Fruit fly (Drosophila melanogaster): Measurements from ENCODE around the gene ScsbetaA.
A peak's percentile ranks its signal among the peaks of the same experiment; 100 is the strongest.

The ScsbetaA gene

dm6 chr3R:8896740-8897139 is 41.8 kb upstream of the ScsbetaA start (continued):
- peak; percentile 63 for TF ChIP-seq maf-S (GFP tag; optimal IDR thresholded peaks at IDR 0.05)
- peak; percentile 27 for TF ChIP-seq sug (tag; optimal IDR thresholded peaks at IDR 0.05)
- peak; percentile 69 for TF ChIP-seq ATbp (GFP tag; optimal IDR thresholded peaks at IDR 0.05)
- TF ChIP-seq Fer1 (GFP tag; optimal IDR thresholded peaks at IDR 0.05), result peak; percentile 77
- peak; percentile 84 for TF ChIP-seq CG15269 (tag; optimal IDR thresholded peaks at IDR 0.05)
- TF ChIP-seq CG13296 (GFP tag; optimal IDR thresholded peaks at IDR 0.05), result peak; percentile 67
- TF ChIP-seq CG17612 (GFP tag; IDR thresholded peaks at IDR 0.05), result no peak
- TF ChIP-seq ewg (GFP tag; optimal IDR thresholded peaks at IDR 0.05), result peak; percentile 35
- peak; percentile 56 for TF ChIP-seq al (GFP tag; IDR thresholded peaks at IDR 0.05)
- peak; percentile 26 for TF ChIP-seq Abd-B (GFP tag; optimal IDR thresholded peaks at IDR 0.05)
- TF ChIP-seq stc (GFP tag; IDR thresholded peaks at IDR 0.05), result no peak
- peak; percentile 49 for TF ChIP-seq CHES-1-like (GFP tag; optimal IDR thresholded peaks at IDR 0.05)
- TF ChIP-seq CG7839 (tag; optimal IDR thresholded peaks at IDR 0.05), result peak; percentile 73
- no peak for TF ChIP-seq Dfd (GFP tag; optimal IDR thresholded peaks at IDR 0.05)
- 0 out of 2 replicates have a peak, but pooled peaks have one; percentile 24 for TF ChIP-seq wdn (GFP tag; IDR thresholded peaks at IDR 0.05)
- no peak for TF ChIP-seq B-H2 (GFP tag; optimal IDR thresholded peaks at IDR 0.05)
- peak; percentile 69 for TF ChIP-seq CG3281 (GFP tag; optimal IDR thresholded peaks at IDR 0.05)
- no peak for TF ChIP-seq nom (GFP tag; optimal IDR thresholded peaks at IDR 0.05)
- TF ChIP-seq CG6254 (GFP tag; optimal IDR thresholded peaks at IDR 0.05), result peak; percentile 48
- no peak for TF ChIP-seq C15 (GFP tag; IDR thresholded peaks at IDR 0.05)
- TF ChIP-seq dimm (GFP tag; IDR thresholded peaks at IDR 0.05), result no peak
- TF ChIP-seq Spps (tag; optimal IDR thresholded peaks at IDR 0.05), result no peak
- TF ChIP-seq CG12155 (GFP tag; optimal IDR thresholded peaks at IDR 0.05), result peak; percentile 40
- TF ChIP-seq Fer3 (tag; optimal IDR thresholded peaks at IDR 0.05), result peak; percentile 62
- TF ChIP-seq pros (GFP tag; optimal IDR thresholded peaks at IDR 0.05), result no peak
- TF ChIP-seq zfh1 (GFP tag; IDR thresholded peaks at IDR 0.05), result peak; percentile 52; the same call in 2 of the 3 replicates
- peak; percentile 48 for TF ChIP-seq CG11398 (GFP tag; optimal IDR thresholded peaks at IDR 0.05)
- TF ChIP-seq gsb-n (tag; optimal IDR thresholded peaks at IDR 0.05), result peak; percentile 38
- TF ChIP-seq CG7987 (GFP tag; optimal IDR thresholded peaks at IDR 0.05), result no peak
- TF ChIP-seq dmrt11E (tag; optimal IDR thresholded peaks at IDR 0.05), result peak; percentile 32
- TF ChIP-seq Ets97D (GFP tag; optimal IDR thresholded peaks at IDR 0.05), result peak; percentile 16
- no peak for TF ChIP-seq rib (GFP tag; IDR thresholded peaks at IDR 0.05)
- no peak for TF ChIP-seq CG1024 (GFP tag; IDR thresholded peaks at IDR 0.05)
- peak; percentile 58 for TF ChIP-seq Sox100B (GFP tag; optimal IDR thresholded peaks at IDR 0.05)
- no peak for TF ChIP-seq inv (GFP tag; IDR thresholded peaks at IDR 0.05; ENCODE audit: partially characterized antibody)
- TF ChIP-seq CG2199 (GFP tag; IDR thresholded peaks at IDR 0.05), result no peak
- TF ChIP-seq CG18599 (GFP tag; optimal IDR thresholded peaks at IDR 0.05), result peak; percentile 72
- TF ChIP-seq tap (tag; optimal IDR thresholded peaks at IDR 0.05), result peak; percentile 68
- peak; percentile 79 for TF ChIP-seq unpg (GFP tag; optimal IDR thresholded peaks at IDR 0.05)
- TF ChIP-seq CG17186 (GFP tag; optimal IDR thresholded peaks at IDR 0.05), result no peak
- TF ChIP-seq luna (GFP tag; optimal IDR thresholded peaks at IDR 0.05), result no peak
- peak; percentile 51 for TF ChIP-seq slbo (GFP tag; IDR thresholded peaks at IDR 0.05)
- no peak for TF ChIP-seq bigmax (GFP tag; optimal IDR thresholded peaks at IDR 0.05)
- no peak for TF ChIP-seq CG14965 (GFP tag; optimal IDR thresholded peaks at IDR 0.05; ENCODE audit: borderline replicate concordance)
- TF ChIP-seq ci (GFP tag; IDR thresholded peaks at IDR 0.05), result peak; percentile 74; the same call in 2 of the 3 replicates
- TF ChIP-seq CG1602 (GFP tag; optimal IDR thresholded peaks at IDR 0.05), result peak; percentile 41
- peak; percentile 66; the same call in 1 of the 2 replicates for TF ChIP-seq CG9932 (GFP tag; IDR thresholded peaks at IDR 0.05)
- peak; percentile 32 for TF ChIP-seq cato (GFP tag; optimal IDR thresholded peaks at IDR 0.05; ENCODE audit: borderline replicate concordance)
- TF ChIP-seq tio (GFP tag; optimal IDR thresholded peaks at IDR 0.05), result peak; percentile 48
- peak; percentile 77 for TF ChIP-seq CG17385 (GFP tag; optimal IDR thresholded peaks at IDR 0.05)
- peak; percentile 70 for TF ChIP-seq CG4424 (GFP tag; optimal IDR thresholded peaks at IDR 0.05)
